Worm (Caenorhabditis elegans): ENCODE data around the gene F10C1.1.

The F10C1.1 gene

ce11 chrII:5772547-5773142 lies 1.4 kb upstream of the F10C1.1 start:
- TF ChIP-seq ref-2 (tag; optimal IDR thresholded peaks at IDR 0.05): peak; percentile 59
- peak; percentile 36 for TF ChIP-seq ttx-3 (tag; optimal IDR thresholded peaks at IDR 0.05)
- peak; percentile 66 for TF ChIP-seq dve-1 (tag; optimal IDR thresholded peaks at IDR 0.05)
- TF ChIP-seq unc-55 (GFP tag; optimal IDR thresholded peaks at IDR 0.05): no peak
- no peak for TF ChIP-seq elt-4 (tag; optimal IDR thresholded peaks at IDR 0.05)
- TF ChIP-seq elt-2 (tag; optimal IDR thresholded peaks at IDR 0.05): peak; percentile 87
- TF ChIP-seq pqm-1 (tag; optimal IDR thresholded peaks at IDR 0.05): peak; percentile 9
- TF ChIP-seq Y22D7AL.16 (tag; optimal IDR thresholded peaks at IDR 0.05): peak; percentile 18
- TF ChIP-seq che-1 (tag; optimal IDR thresholded peaks at IDR 0.05): peak; percentile 70
- peak; percentile 23 for TF ChIP-seq nfya-1 (tag; optimal IDR thresholded peaks at IDR 0.05)
- no peak for TF ChIP-seq unc-86 (tag; optimal IDR thresholded peaks at IDR 0.05)
- TF ChIP-seq K09A11.1 (tag; optimal IDR thresholded peaks at IDR 0.05; ENCODE audit: insufficient read depth): no peak
- TF ChIP-seq T23F11.4 (GFP tag; optimal IDR thresholded peaks at IDR 0.05): peak; percentile 51
- no peak for TF ChIP-seq dmd-4 (tag; optimal IDR thresholded peaks at IDR 0.05; ENCODE audit: borderline replicate concordance)
- TF ChIP-seq ceh-2 (tag; optimal IDR thresholded peaks at IDR 0.05): peak; percentile 46
- TF ChIP-seq ceh-19 (GFP tag; optimal IDR thresholded peaks at IDR 0.05): no peak
- TF ChIP-seq C38D4.7 (GFP tag; optimal IDR thresholded peaks at IDR 0.05): peak; percentile 60
- peak; percentile 38 for TF ChIP-seq fax-1 (tag; optimal IDR thresholded peaks at IDR 0.05)
- no peak for TF ChIP-seq hlh-15 (tag; optimal IDR thresholded peaks at IDR 0.05)
- no peak for TF ChIP-seq rnt-1 (tag; optimal IDR thresholded peaks at IDR 0.05)
- no peak for TF ChIP-seq ama-1 (optimal IDR thresholded peaks at IDR 0.05)
- TF ChIP-seq mec-3 (tag; optimal IDR thresholded peaks at IDR 0.05; ENCODE audit: borderline replicate concordance): no peak
- TF ChIP-seq lin-11 (tag; optimal IDR thresholded peaks at IDR 0.05): peak; percentile 12
- TF ChIP-seq ceh-22 (tag; optimal IDR thresholded peaks at IDR 0.05): no peak
- no peak for TF ChIP-seq fkh-10 (GFP tag; optimal IDR thresholded peaks at IDR 0.05)
- peak; percentile 26 for TF ChIP-seq ceh-14 (tag; optimal IDR thresholded peaks at IDR 0.05)
- TF ChIP-seq tbx-2 (tag; optimal IDR thresholded peaks at IDR 0.05): peak; percentile 48
- peak; percentile 30 for TF ChIP-seq unc-42 (tag; optimal IDR thresholded peaks at IDR 0.05)
- no peak for TF ChIP-seq pax-1 (tag; optimal IDR thresholded peaks at IDR 0.05)
- TF ChIP-seq ets-4 (tag; optimal IDR thresholded peaks at IDR 0.05): no peak
- no peak for TF ChIP-seq hlh-8 (tag; optimal IDR thresholded peaks at IDR 0.05)
- TF ChIP-seq pha-2 (tag; optimal IDR thresholded peaks at IDR 0.05): no peak
- TF ChIP-seq nhr-232 (tag; optimal IDR thresholded peaks at IDR 0.05): peak; percentile 44
- TF ChIP-seq pros-1 (tag; optimal IDR thresholded peaks at IDR 0.05): no peak
- peak; percentile 56 for TF ChIP-seq sox-4 (tag; optimal IDR thresholded peaks at IDR 0.05)
- peak; percentile 43 for TF ChIP-seq eyg-1 (tag; optimal IDR thresholded peaks at IDR 0.05)
- TF ChIP-seq npax-4 (tag; optimal IDR thresholded peaks at IDR 0.05): no peak
- TF ChIP-seq ceh-24 (tag; optimal IDR thresholded peaks at IDR 0.05): peak; percentile 8
- no peak for TF ChIP-seq F13H6.1 (tag; optimal IDR thresholded peaks at IDR 0.05)
- 0 out of 2 replicates have a peak, but pooled peaks have one; percentile 20 for TF ChIP-seq ceh-45 (GFP tag; IDR thresholded peaks at IDR 0.05)
- no peak for TF ChIP-seq ahr-1 (tag; optimal IDR thresholded peaks at IDR 0.05)
- TF ChIP-seq fkh-6 (tag; optimal IDR thresholded peaks at IDR 0.05): peak; percentile 59
- TF ChIP-seq zip-5 (tag; optimal IDR thresholded peaks at IDR 0.05): peak; percentile 30
- TF ChIP-seq gmeb-2 (tag; optimal IDR thresholded peaks at IDR 0.05): no peak
- peak; percentile 48 for TF ChIP-seq sdc-2 (tag; optimal IDR thresholded peaks at IDR 0.05)
- TF ChIP-seq unc-3 (GFP tag; conservative IDR thresholded peaks at IDR 0.05): peak; percentile 21; the same call in 1 of the 2 replicates
- no peak for TF ChIP-seq unc-3 (tag; optimal IDR thresholded peaks at IDR 0.05)
- TF ChIP-seq nhr-11 (tag; optimal IDR thresholded peaks at IDR 0.05): no peak
- TF ChIP-seq lim-6 (tag; optimal IDR thresholded peaks at IDR 0.05): no peak
- TF ChIP-seq syd-9 (tag; optimal IDR thresholded peaks at IDR 0.05): peak; percentile 35
- TF ChIP-seq sox-2 (GFP tag; IDR thresholded peaks at IDR 0.05): no peak; the same call in 1 of the 2 replicates
- TF ChIP-seq ceh-31 (tag; optimal IDR thresholded peaks at IDR 0.05): peak; percentile 52
- TF ChIP-seq odd-2 (tag; optimal IDR thresholded peaks at IDR 0.05): no peak
